Fruit fly (Drosophila melanogaster): ENCODE data around the gene emc.

emc gene

DNA sequence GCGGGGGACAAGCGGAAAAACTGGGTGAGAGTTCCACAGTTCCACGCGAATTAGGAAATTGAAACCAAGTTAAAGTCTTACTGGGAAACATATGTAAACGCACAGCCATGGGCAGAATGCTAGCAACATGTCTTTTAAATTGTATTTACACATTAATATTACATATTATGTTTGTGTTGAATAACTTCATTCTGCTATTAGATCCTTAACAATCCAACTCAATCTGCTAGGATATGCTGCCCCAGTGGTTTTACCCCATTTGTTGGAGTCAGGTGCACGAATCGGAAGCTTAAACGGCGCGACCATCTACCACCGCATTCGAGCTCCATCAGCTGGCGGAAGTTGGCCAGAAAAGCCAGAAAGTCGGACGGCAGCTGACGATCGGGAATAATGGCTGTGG, 7.2 kb downstream of the emc start (continued):
- TF ChIP-seq cad (GFP tag; optimal IDR thresholded peaks at IDR 0.05) = no peak
- no peak for TF ChIP-seq kah (GFP tag; optimal IDR thresholded peaks at IDR 0.05)
- TF ChIP-seq Drgx (GFP tag; IDR thresholded peaks at IDR 0.05) = peak; percentile 71
- no peak for TF ChIP-seq CG18599 (GFP tag; optimal IDR thresholded peaks at IDR 0.05)
- no peak for TF ChIP-seq Meics (GFP tag; optimal IDR thresholded peaks at IDR 0.05)
- no peak for TF ChIP-seq CG8290 (GFP tag; optimal IDR thresholded peaks at IDR 0.05)
- peak in 1 of 2 experiments; percentile 9 for TF ChIP-seq CG8290 (tag; optimal IDR thresholded peaks at IDR 0.05)
- no peak for TF ChIP-seq sima (GFP tag; optimal IDR thresholded peaks at IDR 0.05)
- no peak for TF ChIP-seq row (GFP tag; IDR thresholded peaks at IDR 0.05)
- TF ChIP-seq CG15011 (GFP tag; optimal IDR thresholded peaks at IDR 0.05) = no peak
- no peak for TF ChIP-seq CG33213 (GFP tag; optimal IDR thresholded peaks at IDR 0.05)
- TF ChIP-seq CG4360 (GFP tag; IDR thresholded peaks at IDR 0.05) = no peak
- no peak for TF ChIP-seq CG31441 (GFP tag; IDR thresholded peaks at IDR 0.05)
- TF ChIP-seq h (optimal IDR thresholded peaks at IDR 0.05) = no peak
- no peak for TF ChIP-seq MESR4 (GFP tag; optimal IDR thresholded peaks at IDR 0.05)
- TF ChIP-seq nerfin-1 (tag; optimal IDR thresholded peaks at IDR 0.05) = no peak
- peak; percentile 16 for TF ChIP-seq az2 (GFP tag; optimal IDR thresholded peaks at IDR 0.05)
- no peak for TF ChIP-seq en (GFP tag; optimal IDR thresholded peaks at IDR 0.05)
- TF ChIP-seq Sox102F (GFP tag; optimal IDR thresholded peaks at IDR 0.05) = peak; percentile 65
- no peak for TF ChIP-seq zen (tag; optimal IDR thresholded peaks at IDR 0.05)
- TF ChIP-seq sim (GFP tag; IDR thresholded peaks at IDR 0.05) = no peak
- TF ChIP-seq CG12769 (tag; optimal IDR thresholded peaks at IDR 0.05) = no peak
- TF ChIP-seq Lhr (GFP tag; optimal IDR thresholded peaks at IDR 0.05) = no peak
- TF ChIP-seq tgo (GFP tag; IDR thresholded peaks at IDR 0.05) = no peak
- TF ChIP-seq zf30C (GFP tag; optimal IDR thresholded peaks at IDR 0.05) = no peak
- no peak for TF ChIP-seq rib (GFP tag; IDR thresholded peaks at IDR 0.05)
- no peak for TF ChIP-seq esg (GFP tag; conservative IDR thresholded peaks at IDR 0.05)
- TF ChIP-seq CG2678 (tag; optimal IDR thresholded peaks at IDR 0.05) = peak; percentile 2
- peak; percentile 4 for TF ChIP-seq nmo (GFP tag; optimal IDR thresholded peaks at IDR 0.05)
- TF ChIP-seq CG13123 (GFP tag; optimal IDR thresholded peaks at IDR 0.05) = no peak
- no peak for TF ChIP-seq BEAF-32 (GFP tag; optimal IDR thresholded peaks at IDR 0.05)
- no peak for TF ChIP-seq Oaz (GFP tag; IDR thresholded peaks at IDR 0.05)
- peak; percentile 62; the same call in 2 of the 3 replicates for TF ChIP-seq ci (GFP tag; IDR thresholded peaks at IDR 0.05)
- no peak for TF ChIP-seq CG13296 (GFP tag; optimal IDR thresholded peaks at IDR 0.05)
- TF ChIP-seq ap (GFP tag; IDR thresholded peaks at IDR 0.05) = no peak
- no peak for TF ChIP-seq pho (GFP tag; optimal IDR thresholded peaks at IDR 0.05)
- TF ChIP-seq amos (GFP tag; IDR thresholded peaks at IDR 0.05; ENCODE audit: partially characterized antibody) = no peak

dm6 chr3L:758516-758915, 9.3 kb downstream of the emc start:
- no peak for TF ChIP-seq gce (GFP tag; IDR thresholded peaks at IDR 0.05)
- TF ChIP-seq Drgx (GFP tag; IDR thresholded peaks at IDR 0.05) = 0 out of 2 replicates have a peak, but pooled peaks have one; percentile 28
- no peak for TF ChIP-seq dmrt11E (tag; optimal IDR thresholded peaks at IDR 0.05)
- no peak for TF ChIP-seq zfh2 (GFP tag; optimal IDR thresholded peaks at IDR 0.05)
- TF ChIP-seq Fer1 (GFP tag; optimal IDR thresholded peaks at IDR 0.05) = no peak
- peak; percentile 44 for TF ChIP-seq lbe (GFP tag; optimal IDR thresholded peaks at IDR 0.05)
- TF ChIP-seq CG18764 (GFP tag; optimal IDR thresholded peaks at IDR 0.05) = no peak
- no peak for TF ChIP-seq CG30020 (tag; optimal IDR thresholded peaks at IDR 0.05)
- no peak for TF ChIP-seq CG11504 (tag; optimal IDR thresholded peaks at IDR 0.05)
- TF ChIP-seq CG12744 (GFP tag; optimal IDR thresholded peaks at IDR 0.05) = no peak
- no peak for TF ChIP-seq CG14710 (tag; optimal IDR thresholded peaks at IDR 0.05)
- peak; percentile 19 for TF ChIP-seq corto (GFP tag; optimal IDR thresholded peaks at IDR 0.05)
